Fruit fly (Drosophila melanogaster) whole organism, larva: ENCODE measurements around the gene CG12147.

Source experiments
- noc ChIP-seq: fragments of 200-800 bp; sonication (Bioruptor generic); optimal IDR thresholded peaks from 3 replicates; lab custom pipeline; 2019; ENCODE audit warnings: missing biosample characterization, mild to moderate bottlenecking, missing genetic modification characterization, moderate library complexity

The CG12147 gene

dm6 chr3R:5403963-5404362, 23.1 kb downstream of the CG12147 start, which contains the start of gene CG2663:
Gene CG2663 (minus strand): TSS chr3R:5404135.
- no peak for TF ChIP-seq noc

DNA sequence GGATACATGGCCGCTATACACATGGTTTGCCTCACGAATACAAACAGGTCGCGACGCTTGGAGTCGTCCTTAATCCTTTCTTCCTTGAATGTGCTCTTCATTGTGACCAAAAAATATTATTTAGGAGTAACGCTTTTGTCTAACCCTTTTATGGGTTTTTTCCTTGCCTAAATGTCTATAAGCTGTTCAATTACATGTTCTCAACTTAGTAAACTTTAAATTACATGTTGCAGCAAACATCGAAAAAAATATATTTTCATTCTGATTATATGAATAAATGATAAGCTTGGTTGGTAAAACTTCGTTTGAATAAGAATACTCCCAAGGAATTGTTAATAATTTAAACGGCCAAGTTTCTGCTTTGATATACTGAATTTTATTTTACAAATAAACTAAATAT, 28.0 kb downstream of the CG12147 start, which contains the start of gene Or83a:
TSS of gene Or83a (minus strand) at position 101 of the 400 bp plus-strand sequence.
- no peak for TF ChIP-seq noc

DNA sequence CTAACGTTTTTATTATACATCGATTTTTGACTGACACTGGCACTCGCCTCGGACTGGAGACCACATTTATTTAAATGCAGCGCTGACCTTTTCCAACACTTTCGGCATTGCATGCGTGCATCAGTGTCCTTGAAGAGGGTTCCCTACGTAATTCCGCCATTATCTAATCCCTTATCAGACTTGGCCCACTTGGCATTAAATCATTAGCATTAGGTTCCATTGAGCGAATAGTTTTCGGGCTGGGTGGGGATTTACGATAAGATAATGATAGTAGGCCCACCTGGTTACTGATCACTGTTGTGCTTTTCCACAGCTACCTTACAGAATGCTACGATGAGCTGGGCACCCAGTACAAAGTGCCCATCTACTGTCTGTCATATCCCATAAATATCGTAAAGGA, 31.8 kb downstream of the CG12147 start:
- no peak for TF ChIP-seq noc

- no peak for TF ChIP-seq noc
Observed at dm6 chr3R:5393742-5394391, 33.2 kb downstream of the CG12147 start, which contains the start of gene CG1172. Gene CG1172 (plus strand): TSS chr3R:5393922.

dm6 chr3R:5392621-5393020, 34.4 kb downstream of the CG12147 start, which contains the start of gene kkv:
Gene kkv (minus strand): TSS chr3R:5392866.
- TF ChIP-seq noc, result no peak

- TF ChIP-seq noc, result no peak
Observed at dm6 chr3R:5392033-5392432, 35.0 kb downstream of the CG12147 start.

DNA sequence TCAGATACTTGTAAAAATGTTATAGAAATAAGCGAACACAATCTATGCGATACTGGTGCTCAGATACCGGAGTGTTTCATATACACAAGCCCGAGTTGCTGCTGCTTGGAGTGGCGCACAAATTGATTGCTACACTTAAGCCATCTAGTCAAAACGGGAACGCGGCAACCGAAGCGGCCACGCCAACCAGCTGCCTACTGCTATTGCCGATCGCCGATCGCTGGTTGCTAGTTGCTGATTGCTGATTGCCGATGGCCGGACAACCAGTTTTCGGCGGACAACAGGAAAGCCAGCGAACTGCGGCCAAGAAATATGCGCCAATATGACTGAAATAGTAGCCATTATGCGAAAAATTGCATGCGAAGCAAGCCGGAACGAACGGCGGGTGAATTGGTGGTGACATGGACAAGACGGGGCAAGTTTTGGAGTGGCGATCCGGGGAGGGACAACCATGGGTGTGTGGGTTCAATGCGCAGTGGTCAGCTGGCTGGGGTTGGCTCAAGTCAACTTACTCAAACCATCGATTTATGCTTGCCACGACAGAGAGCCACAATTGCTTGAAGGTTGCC, 36.9 kb downstream of the CG12147 start:
- no peak for TF ChIP-seq noc

dm6 chr3R:5389435-5389834, 37.6 kb downstream of the CG12147 start:
- no peak for TF ChIP-seq noc

DNA sequence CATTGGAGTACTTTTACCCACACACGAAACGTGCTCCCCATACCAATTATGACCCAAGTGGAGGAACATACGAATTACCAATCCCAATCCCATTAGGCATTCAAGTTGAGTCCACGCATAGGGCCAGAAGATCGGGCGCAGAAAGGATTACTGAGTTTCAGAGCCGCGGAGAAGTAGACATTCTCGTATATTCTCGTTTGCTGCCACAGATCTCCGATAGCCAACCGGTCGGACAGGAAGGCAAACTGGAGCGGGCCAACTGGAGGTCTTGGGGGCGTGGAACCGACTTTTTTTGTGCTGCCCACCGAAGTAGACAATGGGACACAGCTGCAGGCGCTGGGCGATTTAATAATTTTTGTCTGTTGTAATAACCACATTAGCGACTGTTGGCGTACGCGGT, 38.0 kb downstream of the CG12147 start:
- no peak for TF ChIP-seq noc

dm6 chr3R:5387996-5388395, 39.1 kb downstream of the CG12147 start:
- no peak for TF ChIP-seq noc

DNA sequence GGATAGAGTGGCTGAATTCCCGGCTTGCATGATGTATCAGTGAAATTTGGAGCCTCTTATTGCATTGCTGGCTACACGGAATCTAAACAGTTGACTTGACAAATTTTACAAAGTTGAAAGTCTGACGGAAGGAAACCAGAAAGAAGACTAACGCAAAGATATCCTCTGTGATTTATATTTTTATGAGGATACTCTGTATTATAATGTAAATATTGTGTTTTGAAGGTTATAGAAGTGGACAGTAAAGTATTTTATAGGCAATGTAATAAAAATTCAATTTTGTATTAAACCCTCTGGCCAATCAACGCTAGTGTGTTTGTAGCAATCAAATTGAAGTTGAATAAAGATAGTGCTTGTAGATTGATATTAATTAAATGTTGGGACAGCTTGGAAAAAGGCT, 39.5 kb downstream of the CG12147 start, which contains the start of gene CG14668:
TSS of gene CG14668 (minus strand) at position 101 of the 400 bp plus-strand sequence.
- no peak for TF ChIP-seq noc

DNA sequence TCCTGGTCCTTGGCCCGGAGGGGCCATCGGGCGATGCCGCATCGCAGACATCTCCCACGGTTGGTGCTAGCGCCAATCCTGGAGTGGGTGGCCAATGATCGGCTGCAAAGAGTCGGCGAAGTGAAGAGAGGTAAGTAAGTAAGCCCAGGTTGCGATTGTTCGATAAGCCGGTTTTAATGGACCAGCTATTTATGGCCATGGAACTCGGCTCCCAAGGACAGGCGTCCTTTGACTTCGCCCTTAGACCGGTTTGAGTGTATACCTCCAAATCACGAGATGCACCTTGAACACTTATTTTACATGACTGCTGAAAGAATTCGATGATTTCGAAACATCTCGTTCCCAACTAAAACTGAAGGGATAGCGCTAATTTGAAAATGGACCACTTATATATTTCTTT, 41.3 kb downstream of the CG12147 start:
- TF ChIP-seq noc, result no peak

DNA sequence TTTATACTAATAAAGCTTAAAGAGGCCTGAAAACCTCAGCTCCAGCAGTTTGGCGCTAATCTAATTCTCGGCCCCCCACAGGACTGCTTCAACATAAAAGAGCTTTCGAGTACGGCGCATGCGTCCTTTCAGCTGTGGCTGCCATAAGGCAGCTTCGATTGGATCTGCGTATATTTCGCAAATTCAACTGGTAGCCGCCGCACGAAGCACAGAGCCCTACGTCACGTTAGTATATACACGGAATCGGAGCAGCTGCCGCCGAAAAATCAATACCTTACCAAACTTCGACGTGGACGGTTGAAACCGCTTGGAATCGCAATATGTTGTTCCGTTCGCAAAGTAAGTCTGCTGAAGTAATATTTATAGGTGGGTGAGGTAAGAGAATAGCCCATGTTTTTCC, 50.4 kb downstream of the CG12147 start, which contains the start of gene 7B2:
TSS of gene 7B2 (plus strand) at position 169 of the 400 bp plus-strand sequence.
- TF ChIP-seq noc, result no peak
